Worm (Caenorhabditis elegans): ENCODE data around the gene E03H12.4.

DNA sequence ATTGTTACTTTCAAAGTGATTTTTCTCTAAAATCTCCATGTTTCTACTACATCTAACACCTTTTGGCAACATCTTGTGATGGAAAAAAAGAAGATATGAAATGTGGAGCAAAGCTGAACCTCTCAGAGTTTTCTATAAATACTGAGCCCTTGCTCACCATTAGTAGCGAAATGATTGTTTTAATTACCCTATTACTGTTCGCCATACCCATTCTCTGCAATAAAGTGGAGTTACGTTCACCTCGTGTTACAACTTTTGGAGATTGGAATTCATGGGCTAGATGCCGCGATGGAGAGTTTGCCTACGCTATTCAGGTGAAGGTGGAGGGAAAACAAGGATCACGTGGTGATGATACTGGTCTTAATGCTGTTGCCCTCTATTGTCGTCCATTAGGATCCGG lies 18.6 kb upstream of the E03H12.4 start, which contains the start of gene txt-3:
- TF ChIP-seq ama-1 (optimal IDR thresholded peaks at IDR 0.05) (no peak), ama-1 (GFP tag; optimal IDR thresholded peaks at IDR 0.05) (no peak), snpc-4 (GFP tag; optimal IDR thresholded peaks at IDR 0.05) (no peak), snpc-4 (tag; optimal IDR thresholded peaks at IDR 0.05) (no peak), ztf-18 (tag; optimal IDR thresholded peaks at IDR 0.05) (no peak), egrh-3 (GFP tag; IDR thresholded peaks at IDR 0.05) (no peak), unc-130 (GFP tag; optimal IDR thresholded peaks at IDR 0.05) (no peak), ztf-6 (GFP tag; IDR thresholded peaks at IDR 0.05) (no peak), zfh-2 (GFP tag; conservative IDR thresholded peaks at IDR 0.05) (no peak), D2030.7 (GFP tag; IDR thresholded peaks at IDR 0.05) (no peak), lsl-1 (GFP tag; optimal IDR thresholded peaks at IDR 0.05) (no peak)

All from whole organism, young adult.